Worm (Caenorhabditis elegans): ENCODE results near the gene mrpl-11.

ce11 chrIII:8739126-8739525 is 21.7 kb downstream of the mrpl-11 start:
- TF ChIP-seq W03F9.2 (tag; optimal IDR thresholded peaks at IDR 0.05) = no peak
- no peak for TF ChIP-seq him-1 (tag; optimal IDR thresholded peaks at IDR 0.05)

Data from whole organism, L4/young adult.